Worm (Caenorhabditis elegans) whole organism, L3 larva: ENCODE results near the gene sox-2.

Source experiments
- ama-1 ChIP-seq: fragments of 150-350 bp; optimal IDR thresholded peaks from 2 replicates; lab custom pipeline; 2018
- mdl-1 ChIP-seq: fragments of 150-350 bp; optimal IDR thresholded peaks from 2 replicates; lab custom pipeline; 2014; ENCODE audit warnings: missing biosample characterization, missing genetic modification characterization
- nhr-76 ChIP-seq: fragments of 150-350 bp; sonication (generic microtip); optimal IDR thresholded peaks from 5 replicates; lab custom pipeline; 2014; ENCODE audit warnings: missing biosample characterization, missing genetic modification characterization
- pqm-1 ChIP-seq: fragments of 150-350 bp; optimal IDR thresholded peaks from 2 replicates; lab custom pipeline; 2017; ENCODE audit warnings: missing biosample characterization, missing genetic modification characterization, inconsistent platforms
- unc-62 ChIP-seq: fragments of 150-350 bp; sonication (generic microtip); optimal IDR thresholded peaks from 4 replicates; lab custom pipeline; 2014; ENCODE audit warnings: missing biosample characterization, missing genetic modification reagents, missing genetic modification characterization

ce11 chrX:7500970-7501369, 37.4 kb upstream of the sox-2 start, which contains the start of gene uggt-1:
- TF ChIP-seq nhr-76 (tag; lab: Kevin White, UChicago) (no peak), ama-1 (lab: Kevin White, UChicago) (no peak), mdl-1 (tag; lab: Kevin White, UChicago) (peak; percentile 71), unc-62 (no peak), pqm-1 (tag; lab: Kevin White, UChicago) (peak; percentile 59)
